Worm (Caenorhabditis elegans) whole organism, L4/young adult: ENCODE results near the gene phy-4.

Experiments used
- W03F9.2 ChIP-seq: fragments of 150-350 bp; optimal IDR thresholded peaks from 2 replicates; lab custom pipeline; 2014; ENCODE audit warnings: missing biosample characterization, missing genetic modification characterization
- dao-5 ChIP-seq: sonication (generic microtip); optimal IDR thresholded peaks from 2 replicates; lab custom pipeline; 2016; ENCODE audit warnings: missing genotype, missing genetic modification characterization, moderate library complexity, missing compliant biosample characterization
- him-1 ChIP-seq: sonication (generic microtip); optimal IDR thresholded peaks from 2 replicates; lab custom pipeline; 2016; ENCODE audit warnings: missing genotype, missing genetic modification reagents, missing genetic modification characterization, missing compliant biosample characterization

DNA sequence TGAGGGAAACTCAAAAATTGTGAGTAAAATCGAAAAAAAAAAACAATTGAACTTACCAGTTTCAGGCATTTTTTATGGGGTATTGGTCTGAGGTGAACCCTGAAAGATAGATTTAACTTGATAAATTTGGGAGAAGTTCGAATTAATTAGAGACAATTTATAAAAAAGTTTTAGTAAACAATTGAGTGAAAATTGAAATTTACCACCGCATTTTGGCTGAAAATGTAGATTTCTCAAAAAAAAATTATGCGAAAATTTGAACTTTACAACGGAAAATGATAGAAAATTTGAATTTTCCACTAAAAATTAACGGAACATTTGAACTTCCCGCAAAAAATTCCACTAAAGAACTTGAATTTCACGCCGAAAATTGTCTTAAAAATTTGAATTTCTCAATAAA, 32.6 kb upstream of the phy-4 start, which contains the start of gene Y43F8B.1:
- TF ChIP-seq dao-5 (tag; lab: Kevin White, UChicago) (no peak), him-1 (tag; lab: Kevin White, UChicago) (no peak), W03F9.2 (tag; lab: Kevin White, UChicago) (no peak)
